Fruit fly (Drosophila melanogaster): ENCODE data around the gene in.

The in gene

DNA sequence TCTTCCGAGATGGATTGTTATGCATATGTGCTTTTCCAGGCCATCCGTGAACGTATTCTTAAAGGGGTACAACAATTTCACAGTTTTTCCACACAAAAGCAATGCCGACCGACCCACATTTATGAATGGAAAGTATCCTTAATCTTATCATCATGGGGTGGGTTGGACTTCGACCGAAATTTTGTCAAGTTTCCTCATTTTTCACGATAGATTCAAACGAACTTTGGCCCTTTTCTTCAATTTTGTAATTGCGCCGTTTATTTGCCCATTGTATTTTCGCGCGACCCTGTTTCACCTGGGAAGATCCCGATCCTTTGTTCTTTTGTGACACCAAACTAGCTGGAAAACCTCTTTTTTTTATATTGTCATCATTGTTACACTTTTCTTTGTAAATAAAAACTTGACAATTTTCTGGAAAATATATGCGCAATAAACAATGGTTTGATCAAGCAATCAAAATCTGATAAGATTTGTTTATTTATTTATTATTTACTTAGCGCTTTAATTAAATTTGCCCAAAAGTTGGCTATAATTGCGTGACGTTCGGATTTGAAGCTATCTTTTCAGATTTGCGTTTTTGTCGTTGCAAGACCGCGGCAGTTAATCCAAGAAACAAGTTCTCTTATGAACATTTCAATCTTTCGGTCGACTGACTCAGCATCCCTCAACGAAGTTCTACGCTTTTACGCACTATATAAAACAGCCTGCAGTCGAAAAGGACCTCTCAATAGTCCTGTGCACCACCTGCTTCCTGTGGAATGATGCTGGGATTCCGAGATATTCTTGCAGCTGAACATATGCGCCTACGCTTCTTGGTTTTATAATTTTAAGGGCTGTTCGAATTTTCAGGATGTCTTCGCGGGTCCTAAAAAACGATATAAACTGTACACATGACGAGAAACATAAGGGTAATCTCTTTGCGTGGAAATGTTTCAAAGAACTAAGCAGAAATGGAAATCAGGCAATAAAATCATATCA is 39.3 kb downstream of the in start:
- TF ChIP-seq fkh (GFP tag; optimal IDR thresholded peaks at IDR 0.05) (peak; percentile 97), Sox14 (GFP tag; optimal IDR thresholded peaks at IDR 0.05) (peak; percentile 34), svp (GFP tag) (peak; percentile 62), CG4318 (GFP tag; optimal IDR thresholded peaks at IDR 0.05) (no peak), Eip78C (GFP tag) (peak; percentile 55), Met (GFP tag; optimal IDR thresholded peaks at IDR 0.05) (peak; percentile 8)

DNA sequence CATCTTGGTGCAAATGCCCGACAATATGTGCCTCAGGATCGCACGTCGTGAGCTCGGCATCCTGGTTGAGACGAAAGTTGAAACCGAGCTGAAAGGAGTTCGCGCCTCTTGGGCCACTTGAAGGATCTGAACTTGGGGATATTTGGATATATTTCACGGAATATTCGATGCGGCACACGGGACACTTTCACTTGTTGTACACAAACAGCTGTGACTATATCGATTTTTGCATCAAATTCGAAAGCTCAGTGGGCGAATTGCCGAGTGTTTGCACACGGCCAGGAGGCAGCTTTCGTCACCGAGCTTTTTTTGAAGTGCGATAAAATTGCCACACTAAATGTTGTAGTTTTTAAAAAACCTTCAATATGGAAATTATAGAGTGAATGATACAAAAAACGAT is 43.3 kb downstream of the in start, which contains the start of gene CG13248:
Gene CG13248 (minus strand): TSS at position 222 of the 400 bp plus-strand sequence.
- TF ChIP-seq CG6163 (GFP tag; IDR thresholded peaks at IDR 0.05) (no peak), spab (GFP tag; optimal IDR thresholded peaks at IDR 0.05) (no peak), Hr38 (GFP tag; optimal IDR thresholded peaks at IDR 0.05) (no peak), acj6 (GFP tag; optimal IDR thresholded peaks at IDR 0.05) (no peak), Blimp-1 (GFP tag; optimal IDR thresholded peaks at IDR 0.05) (no peak), CG32006 (GFP tag; optimal IDR thresholded peaks at IDR 0.05) (no peak), Lpt (GFP tag; optimal IDR thresholded peaks at IDR 0.05) (no peak), Ets21C (GFP tag; optimal IDR thresholded peaks at IDR 0.05) (no peak), CG9139 (GFP tag; optimal IDR thresholded peaks at IDR 0.05) (no peak), ss (GFP tag; optimal IDR thresholded peaks at IDR 0.05) (no peak), CG8319 (GFP tag; optimal IDR thresholded peaks at IDR 0.05) (no peak), CG15336 (GFP tag; IDR thresholded peaks at IDR 0.05) (no peak), dsx (GFP tag; optimal IDR thresholded peaks at IDR 0.05; ENCODE audit: poor library complexity, severe bottlenecking) (no peak), Eip93F (GFP tag; optimal IDR thresholded peaks at IDR 0.05) (no peak), esn (GFP tag; optimal IDR thresholded peaks at IDR 0.05) (no peak), dac (GFP tag; optimal IDR thresholded peaks at IDR 0.05) (no peak), lz (GFP tag; optimal IDR thresholded peaks at IDR 0.05) (no peak), CG11762 (GFP tag; optimal IDR thresholded peaks at IDR 0.05; ENCODE audit: insufficient read depth) (no peak), fd85E (GFP tag; optimal IDR thresholded peaks at IDR 0.05) (no peak)

DNA sequence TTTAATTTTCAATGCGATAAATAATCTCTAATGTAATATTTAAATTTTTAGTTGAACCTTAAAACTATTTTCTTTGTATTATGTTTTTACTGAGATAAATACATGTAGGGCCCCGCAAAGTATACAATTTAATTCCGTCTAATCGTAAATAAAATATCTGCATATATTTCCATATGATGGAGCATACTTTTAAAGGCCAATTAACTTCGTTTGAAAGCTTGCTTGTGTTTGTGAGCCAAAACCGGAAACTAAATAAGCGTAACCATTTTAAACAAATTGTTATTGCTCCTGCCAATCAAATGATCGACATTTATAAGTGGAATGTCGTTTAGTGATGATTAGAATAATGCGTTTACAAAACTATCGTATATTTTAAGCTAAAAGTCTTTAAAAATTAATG is 43.8 kb downstream of the in start:
- TF ChIP-seq CG6163 (GFP tag; IDR thresholded peaks at IDR 0.05) (no peak), Sox15 (GFP tag; optimal IDR thresholded peaks at IDR 0.05) (no peak), svp (GFP tag) (peak; percentile 22), Eip78C (GFP tag) (peak; percentile 47), lz (GFP tag; optimal IDR thresholded peaks at IDR 0.05) (no peak), vri (GFP tag; optimal IDR thresholded peaks at IDR 0.05) (peak; percentile 2), CG32006 (GFP tag; optimal IDR thresholded peaks at IDR 0.05) (no peak)

DNA sequence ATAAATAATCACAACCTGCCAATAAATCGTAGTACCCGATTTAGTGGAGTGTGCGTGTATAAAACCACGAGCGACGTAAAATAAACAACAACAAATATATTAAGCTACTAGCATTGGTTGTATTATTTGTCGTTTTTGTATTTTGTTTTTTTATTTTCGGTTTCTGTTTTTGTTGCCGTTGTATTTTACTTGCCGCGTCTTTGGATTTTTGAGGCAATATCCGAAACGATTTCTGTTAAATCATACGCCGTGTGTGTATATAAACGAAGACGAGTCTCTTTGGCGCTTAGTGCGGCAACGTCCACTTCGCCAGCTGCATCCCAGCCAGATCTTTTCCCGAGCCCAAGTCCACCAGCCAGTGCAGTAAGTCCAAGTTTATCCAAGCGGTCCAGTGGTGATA is 46.3 kb downstream of the in start, which contains the start of gene zye:
Gene zye (plus strand): TSS at position 301 of the 400 bp plus-strand sequence.
- TF ChIP-seq esn (GFP tag; optimal IDR thresholded peaks at IDR 0.05) = no peak
- no peak for TF ChIP-seq pdm3 (GFP tag; optimal IDR thresholded peaks at IDR 0.05)
- no peak for TF ChIP-seq CG11902 (GFP tag; optimal IDR thresholded peaks at IDR 0.05)
- TF ChIP-seq fd85E (GFP tag; optimal IDR thresholded peaks at IDR 0.05) = no peak
- no peak for TF ChIP-seq CG3032 (tag; optimal IDR thresholded peaks at IDR 0.05)
- TF ChIP-seq Smox (GFP tag; optimal IDR thresholded peaks at IDR 0.05) = no peak
- no peak for TF ChIP-seq CG16779 (tag; optimal IDR thresholded peaks at IDR 0.05)
- no peak for TF ChIP-seq achi (GFP tag; optimal IDR thresholded peaks at IDR 0.05)
- no peak for TF ChIP-seq dac (GFP tag; optimal IDR thresholded peaks at IDR 0.05)
- no peak for TF ChIP-seq Hr38 (GFP tag; optimal IDR thresholded peaks at IDR 0.05)

All from whole organism, prepupa.